Fruit fly (Drosophila melanogaster) whole organism, adult: ENCODE data around the gene Or23a.

ENCODE experiments used
- CG12768 ChIP-seq: fragments of 200-800 bp; sonication (Bioruptor generic); optimal IDR thresholded peaks from 2 replicates; lab custom pipeline; 2017; ENCODE audit warnings: missing biosample characterization, missing genetic modification characterization, mild to moderate bottlenecking, moderate library complexity, missing genetic modification reagents
- CG1620 ChIP-seq: fragments of 200-800 bp; sonication (Bioruptor generic); optimal IDR thresholded peaks from 2 replicates; lab custom pipeline; 2016; ENCODE audit warnings: missing biosample characterization, missing genetic modification characterization
- CG33017 ChIP-seq: fragments of 200-800 bp; sonication (Bioruptor generic); optimal IDR thresholded peaks from 2 replicates; lab custom pipeline; 2018; ENCODE audit warnings: missing biosample characterization, mild to moderate bottlenecking, missing genetic modification characterization, moderate library complexity
- Clk ChIP-seq: fragments of 200-800 bp; sonication (Bioruptor generic); optimal IDR thresholded peaks from 2 replicates; lab custom pipeline; 2017; ENCODE audit warnings: missing biosample characterization, missing genetic modification characterization
- bab1 ChIP-seq: fragments of 200-800 bp; sonication (Bioruptor generic); optimal IDR thresholded peaks from 3 replicates; lab custom pipeline; 2019; ENCODE audit warnings: missing biosample characterization, mild to moderate bottlenecking, missing genetic modification characterization, moderate library complexity
- cic ChIP-seq: fragments of 200-800 bp; sonication (Bioruptor generic); optimal IDR thresholded peaks from 2 replicates; lab custom pipeline; 2017; ENCODE audit warnings: missing biosample characterization, mild to moderate bottlenecking, missing genetic modification characterization, moderate library complexity
- kay ChIP-seq: fragments of 200-800 bp; sonication (Bioruptor generic); peaks from one replicate; lab custom pipeline; 2016; ENCODE audit warnings: missing biosample characterization, missing genetic modification characterization, borderline replicate concordance
- ovo ChIP-seq: fragments of 200-800 bp; sonication (Bioruptor generic); optimal IDR thresholded peaks from 2 replicates; lab custom pipeline; 2016; ENCODE audit warnings: missing biosample characterization, missing genetic modification characterization
- pad ChIP-seq: fragments of 200-800 bp; sonication (Bioruptor generic); optimal IDR thresholded peaks from 3 replicates; lab custom pipeline; 2017; ENCODE audit warnings: missing biosample characterization, missing genetic modification characterization, mild to moderate bottlenecking, moderate library complexity, missing genetic modification reagents
- toe ChIP-seq: fragments of 200-800 bp; sonication (Bioruptor generic); optimal IDR thresholded peaks from 2 replicates; lab custom pipeline; 2016; ENCODE audit warnings: missing biosample characterization, missing genetic modification characterization

- TF ChIP-seq kay (no peak), cic (GFP tag; lab: Kevin White, UChicago) (no peak), CG33017 (tag; lab: Kevin White, UChicago) (no peak), bab1 (no peak), ovo (no peak), pad (GFP tag; lab: Kevin White, UChicago) (no peak), Clk (GFP tag; lab: Kevin White, UChicago) (no peak), toe (no peak), CG1620 (no peak), CG12768 (GFP tag; lab: Kevin White, UChicago) (no peak)
These were observed 42.5 kb downstream of the Or23a start, which contains the start of gene Trf5 for dm6 chr2L:2696337-2696736.
